Fruit fly (Drosophila melanogaster): ENCODE data around the gene CG6144.

DNA sequence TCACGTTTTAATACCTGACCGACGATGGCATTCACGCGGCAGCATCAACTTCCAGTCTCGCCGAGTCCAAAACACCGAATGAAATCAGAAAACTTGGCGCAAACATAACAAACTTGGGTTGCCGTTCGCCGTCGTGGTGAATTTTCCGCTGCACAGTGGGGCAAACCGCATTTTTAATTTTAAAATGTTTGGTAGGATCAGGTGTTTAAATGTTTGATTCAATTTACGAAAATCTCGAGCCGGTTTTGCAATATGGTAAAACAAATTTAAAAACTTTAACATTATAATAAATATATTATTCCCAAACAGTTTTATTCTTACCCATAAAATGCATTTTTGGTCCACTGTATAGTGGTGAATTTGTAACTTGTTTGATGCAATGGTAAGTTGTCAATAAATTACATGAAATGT is 14.2 kb upstream of the CG6144 start, which contains the start of gene RluA-1:
- TF ChIP-seq CG8119 (GFP tag; IDR thresholded peaks at IDR 0.05), result peak; percentile 99
- TF ChIP-seq CG11294 (GFP tag; IDR thresholded peaks at IDR 0.05), result peak; percentile 98
